Fruit fly (Drosophila melanogaster) whole organism, prepupa: ENCODE results near the gene Zn72D.

Experiments used
- CG10669 ChIP-seq: fragments of 200-800 bp; sonication (Bioruptor generic); optimal IDR thresholded peaks from 3 replicates; lab custom pipeline; 2018; ENCODE audit warnings: missing biosample characterization, mild to moderate bottlenecking, missing genetic modification characterization, moderate library complexity
- CG15336 ChIP-seq: fragments of 200-800 bp; sonication (Bioruptor generic); IDR thresholded peaks from 2 replicates; pipeline ENCODE4 v1.3.6; 2022; ENCODE audit warnings: missing biosample characterization, missing genetic modification characterization
- CG31627 ChIP-seq: fragments of 200-800 bp; sonication (Bioruptor generic); optimal IDR thresholded peaks from 3 replicates; lab custom pipeline; 2016; ENCODE audit warnings: missing biosample characterization, missing genetic modification characterization
- Hr39 ChIP-seq: fragments of 200-800 bp; sonication (Bioruptor generic); optimal IDR thresholded peaks from 2 replicates; lab custom pipeline; 2016; ENCODE audit warnings: missing biosample characterization, missing genetic modification characterization
- OdsH ChIP-seq: fragments of 200-800 bp; sonication (Bioruptor generic); optimal IDR thresholded peaks from 3 replicates; lab custom pipeline; 2016; ENCODE audit warnings: missing biosample characterization, missing genetic modification characterization
- topi ChIP-seq: fragments of 200-800 bp; sonication (Bioruptor generic); optimal IDR thresholded peaks from 3 replicates; lab custom pipeline; 2016; ENCODE audit warnings: missing biosample characterization, missing genetic modification characterization

dm6 chr3L:16141556-16141955, 29.1 kb upstream of the Zn72D start:
- no peak for TF ChIP-seq topi (GFP tag; lab: Kevin White, UChicago)
- TF ChIP-seq CG31627 (GFP tag; lab: Kevin White, UChicago): no peak
- no peak for TF ChIP-seq CG15336
- TF ChIP-seq Hr39: no peak
- TF ChIP-seq OdsH (GFP tag; lab: Kevin White, UChicago): no peak
- no peak for TF ChIP-seq CG10669 (GFP tag; lab: Kevin White, UChicago)
